Worm (Caenorhabditis elegans): ENCODE measurements around the gene T01C8.3.

The T01C8.3 gene

ce11 chrX:16799065-16799663, 16.2 kb upstream of the T01C8.3 start:
- TF ChIP-seq him-1 (tag; optimal IDR thresholded peaks at IDR 0.05) (no peak), dao-5 (tag; optimal IDR thresholded peaks at IDR 0.05) (no peak), W03F9.2 (tag; optimal IDR thresholded peaks at IDR 0.05) (peak; percentile 23)

ce11 chrX:16798621-16799020, 15.6 kb upstream of the T01C8.3 start:
- TF ChIP-seq him-1 (tag; optimal IDR thresholded peaks at IDR 0.05), result no peak
- no peak for TF ChIP-seq dao-5 (tag; optimal IDR thresholded peaks at IDR 0.05)
- TF ChIP-seq W03F9.2 (tag; optimal IDR thresholded peaks at IDR 0.05), result no peak

DNA sequence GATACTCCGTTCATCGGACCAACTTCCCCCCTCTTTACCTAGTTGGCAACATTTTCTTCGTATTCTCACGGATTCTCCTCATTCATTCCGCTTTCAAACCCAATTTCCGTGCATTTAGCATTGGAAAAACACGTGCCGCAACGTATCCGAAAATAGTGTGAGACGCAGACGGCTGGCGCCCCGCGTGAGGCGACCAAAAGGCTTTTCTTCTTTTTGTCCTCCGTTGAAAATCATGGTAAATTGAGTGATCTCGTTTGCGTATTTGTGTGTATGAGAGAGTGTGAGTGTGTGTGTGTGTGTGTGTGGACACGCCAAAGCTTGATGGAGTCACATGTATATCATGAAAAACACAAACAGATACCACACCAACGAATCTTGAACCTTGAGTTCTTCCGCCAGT, 13.8 kb upstream of the T01C8.3 start:
- TF ChIP-seq W03F9.2 (tag; optimal IDR thresholded peaks at IDR 0.05), result peak; percentile 69
- peak; percentile 64 for TF ChIP-seq him-1 (tag; optimal IDR thresholded peaks at IDR 0.05)
- no peak for TF ChIP-seq dao-5 (tag; optimal IDR thresholded peaks at IDR 0.05)

DNA sequence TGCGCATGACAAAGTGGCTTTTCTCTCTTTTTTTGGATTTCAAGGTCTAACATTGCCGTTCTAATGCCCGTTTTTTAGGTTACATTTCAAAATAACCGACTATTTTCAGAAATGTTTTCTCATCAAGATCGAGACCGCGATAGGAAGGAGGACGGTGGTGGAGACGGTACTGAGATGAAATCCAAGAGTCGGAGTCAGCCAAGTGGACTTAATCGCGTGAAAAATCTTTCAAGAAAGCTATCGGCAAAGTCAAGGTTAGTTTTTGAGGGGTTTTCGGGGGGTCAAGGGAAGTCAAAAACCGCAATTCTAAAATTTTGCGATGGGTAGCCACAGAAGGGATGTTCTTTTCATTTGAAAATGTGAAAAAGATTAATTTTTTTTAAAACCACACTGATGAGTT, 13.0 kb upstream of the T01C8.3 start, which contains the start of gene aak-2:
Gene aak-2 (plus strand): TSS at position 110 of the 400 bp plus-strand sequence.
- TF ChIP-seq dao-5 (tag; optimal IDR thresholded peaks at IDR 0.05) (no peak), W03F9.2 (tag; optimal IDR thresholded peaks at IDR 0.05) (no peak), him-1 (tag; optimal IDR thresholded peaks at IDR 0.05) (no peak)

- no peak for TF ChIP-seq W03F9.2 (tag; optimal IDR thresholded peaks at IDR 0.05)
- TF ChIP-seq dao-5 (tag; optimal IDR thresholded peaks at IDR 0.05), result no peak
- no peak for TF ChIP-seq him-1 (tag; optimal IDR thresholded peaks at IDR 0.05)
Measured at ce11 chrX:16793470-16793869, 10.5 kb upstream of the T01C8.3 start.

DNA sequence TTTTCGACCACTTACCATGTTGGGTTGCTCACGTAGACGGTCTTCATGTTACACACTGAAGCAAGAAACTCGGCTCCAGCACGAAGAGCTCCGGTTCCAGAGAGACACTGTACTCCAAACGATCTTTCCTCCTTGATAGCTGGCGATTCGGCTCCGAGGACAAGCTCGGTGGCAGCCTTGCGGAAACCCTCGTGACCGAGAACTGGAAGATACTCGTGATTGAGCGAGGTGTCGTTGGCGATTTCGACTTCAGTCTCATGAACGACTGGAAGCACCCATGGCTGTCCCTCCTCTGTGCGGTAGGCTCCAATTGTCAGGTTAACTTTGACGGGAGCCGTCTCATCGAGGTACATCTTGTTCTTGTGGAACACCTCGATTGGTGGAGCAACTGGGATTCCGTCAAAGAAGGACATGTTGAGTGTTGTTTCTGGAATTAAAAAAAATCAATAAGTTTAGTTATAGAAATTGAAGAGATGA, 9.7 kb upstream of the T01C8.3 start, which contains the start of gene got-1.2:
Gene got-1.2 (minus strand): TSS at position 427 of the 477 bp plus-strand sequence.
- no peak for TF ChIP-seq him-1 (tag; optimal IDR thresholded peaks at IDR 0.05)

- TF ChIP-seq dao-5 (tag; optimal IDR thresholded peaks at IDR 0.05), result no peak
- TF ChIP-seq him-1 (tag; optimal IDR thresholded peaks at IDR 0.05), result no peak
- TF ChIP-seq W03F9.2 (tag; optimal IDR thresholded peaks at IDR 0.05), result no peak
Measured at ce11 chrX:16787152-16787551, 4.1 kb upstream of the T01C8.3 start.

DNA sequence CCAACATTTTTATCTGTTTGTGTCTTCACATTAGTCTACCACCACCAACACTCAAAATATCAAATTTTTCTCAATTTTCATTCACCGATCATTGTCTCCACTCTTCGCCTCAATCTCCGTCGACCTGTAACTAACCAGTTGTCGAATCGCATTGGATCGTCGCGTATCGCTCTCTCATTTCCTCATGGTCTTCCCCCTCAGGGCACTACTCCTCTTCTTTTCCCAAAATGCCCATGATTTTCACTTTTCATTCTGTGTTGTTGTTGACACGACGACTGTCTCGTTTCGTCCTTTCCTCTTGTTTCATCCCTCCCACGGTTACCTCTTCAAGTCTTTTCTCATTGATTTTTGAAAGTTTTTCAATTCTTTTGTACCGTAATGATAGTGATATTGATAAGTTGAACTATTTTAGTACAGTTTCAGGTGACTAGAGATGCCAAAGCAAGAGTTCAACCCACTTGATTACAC, 3.0 kb upstream of the T01C8.3 start, which contains the start of gene T01C8.2:
Gene T01C8.2 (plus strand): TSS at position 418 of the 468 bp plus-strand sequence.
- TF ChIP-seq dao-5 (tag; optimal IDR thresholded peaks at IDR 0.05) (no peak), him-1 (tag; optimal IDR thresholded peaks at IDR 0.05) (no peak), W03F9.2 (tag; optimal IDR thresholded peaks at IDR 0.05) (no peak)

DNA sequence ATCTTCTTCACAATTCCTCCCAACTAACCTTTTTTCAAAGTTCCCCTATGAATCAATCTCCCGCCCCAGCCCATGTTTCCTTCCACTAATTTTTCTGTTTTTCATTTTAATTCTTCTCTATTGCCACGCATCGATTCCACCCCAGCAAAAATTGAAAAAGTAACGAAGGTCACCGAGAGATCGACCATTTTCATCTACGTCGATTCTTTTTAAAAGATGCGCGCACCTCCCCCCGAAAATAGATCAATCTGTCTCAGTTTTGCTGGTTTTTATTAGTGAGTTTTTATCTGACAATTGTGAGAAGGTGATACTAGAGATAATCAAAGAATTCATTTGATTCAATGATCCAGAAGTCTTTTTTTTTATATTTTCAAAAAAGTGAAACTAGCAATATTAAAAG, 1.0 kb upstream of the T01C8.3 start:
- TF ChIP-seq W03F9.2 (tag; optimal IDR thresholded peaks at IDR 0.05) (no peak), dao-5 (tag; optimal IDR thresholded peaks at IDR 0.05) (no peak)

DNA sequence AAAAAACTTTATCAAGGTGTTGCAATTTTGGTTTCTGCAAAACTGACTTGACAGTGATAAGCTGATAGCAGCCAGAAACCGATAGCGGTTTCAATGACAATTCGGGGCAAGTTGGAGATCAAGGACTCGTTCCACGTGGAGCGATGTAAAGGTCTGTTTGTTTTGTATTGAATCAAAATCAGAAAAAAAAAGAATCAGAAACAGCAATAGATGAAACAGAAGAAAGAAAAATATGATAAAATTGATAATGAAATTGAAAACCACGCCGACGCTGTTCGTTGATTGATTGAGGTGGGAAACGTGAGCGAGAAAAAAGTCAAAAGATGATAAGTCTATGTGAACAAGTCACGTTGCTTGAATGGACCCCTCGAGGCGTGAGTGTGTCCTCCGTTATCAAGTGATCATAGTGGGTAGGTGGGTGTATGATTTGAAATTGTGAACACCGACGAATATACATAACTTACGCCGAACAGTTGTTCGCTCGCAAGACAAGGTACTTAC, 7.6 kb downstream of the T01C8.3 start:
- no peak for TF ChIP-seq dao-5 (tag; optimal IDR thresholded peaks at IDR 0.05)
- TF ChIP-seq W03F9.2 (tag; optimal IDR thresholded peaks at IDR 0.05), result no peak
- TF ChIP-seq him-1 (tag; optimal IDR thresholded peaks at IDR 0.05), result no peak

DNA sequence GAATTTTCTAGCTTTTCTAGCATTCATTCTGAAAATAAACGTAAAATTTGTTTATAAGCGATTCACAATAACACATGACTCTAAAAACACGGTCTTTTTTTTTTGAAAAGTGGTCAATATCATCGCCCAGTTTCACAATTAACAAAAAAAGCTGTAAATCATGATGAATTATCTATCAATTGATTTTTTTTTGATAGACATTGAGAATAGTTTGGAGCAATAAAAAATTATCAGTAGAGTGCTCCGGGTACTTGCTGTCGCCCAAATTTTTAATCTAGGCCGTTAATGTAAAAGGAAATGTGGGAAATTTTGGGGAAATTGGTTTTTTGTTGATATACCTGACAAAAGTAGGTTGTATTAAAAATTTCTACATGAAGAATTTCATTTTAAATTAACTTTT, 9.6 kb downstream of the T01C8.3 start:
- no peak for TF ChIP-seq dao-5 (tag; optimal IDR thresholded peaks at IDR 0.05)
- TF ChIP-seq him-1 (tag; optimal IDR thresholded peaks at IDR 0.05), result no peak
- TF ChIP-seq W03F9.2 (tag; optimal IDR thresholded peaks at IDR 0.05), result no peak

- TF ChIP-seq dao-5 (tag; optimal IDR thresholded peaks at IDR 0.05) (no peak), him-1 (tag; optimal IDR thresholded peaks at IDR 0.05) (no peak), W03F9.2 (tag; optimal IDR thresholded peaks at IDR 0.05) (no peak)
Measured at ce11 chrX:16772112-16772731, 10.8 kb downstream of the T01C8.3 start.

- no peak for TF ChIP-seq dao-5 (tag; optimal IDR thresholded peaks at IDR 0.05)
- no peak for TF ChIP-seq him-1 (tag; optimal IDR thresholded peaks at IDR 0.05)
- no peak for TF ChIP-seq W03F9.2 (tag; optimal IDR thresholded peaks at IDR 0.05)
Measured at ce11 chrX:16770919-16771318, 12.1 kb downstream of the T01C8.3 start.

DNA sequence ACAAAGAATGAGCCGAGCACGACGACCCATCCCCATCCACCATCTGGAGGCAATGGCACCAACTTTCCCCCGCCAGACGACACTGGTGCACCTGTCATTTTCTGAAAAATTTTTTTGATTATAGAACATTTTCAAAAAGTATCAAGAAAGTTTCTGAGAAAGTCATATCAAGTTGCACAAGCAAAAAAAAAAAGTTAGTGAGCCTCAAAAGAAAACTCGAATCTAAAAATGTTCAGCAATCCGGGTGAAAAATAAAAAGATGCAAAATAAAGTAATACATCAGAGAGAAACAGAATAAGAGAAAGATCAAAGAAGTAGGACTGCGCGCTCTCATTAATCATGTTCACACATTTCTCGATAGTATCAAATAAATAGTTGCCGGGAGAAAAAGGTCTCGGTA, 12.6 kb downstream of the T01C8.3 start, which contains the start of gene mct-6:
Gene mct-6 (minus strand): TSS at position 101 of the 400 bp plus-strand sequence.
- TF ChIP-seq him-1 (tag; optimal IDR thresholded peaks at IDR 0.05), result no peak

Data from whole organism, L4/young adult.